Fruit fly (Drosophila melanogaster): ENCODE results near the gene CapaR.

Gene CapaR

dm6 chr3L:21523059-21523836, 38.7 kb downstream of the CapaR start, which contains the start of gene CG7611:
CG7611 (plus strand) TSS chr3L:21523186.
- TF ChIP-seq CG2116 (GFP tag; optimal IDR thresholded peaks at IDR 0.05) (peak; percentile 2), lola (GFP tag; optimal IDR thresholded peaks at IDR 0.05) (no peak), CG13775 (GFP tag; optimal IDR thresholded peaks at IDR 0.05) (no peak), peb (GFP tag; IDR thresholded peaks at IDR 0.05) (no peak), kay (GFP tag; optimal IDR thresholded peaks at IDR 0.05) (no peak), CG5245 (GFP tag; optimal IDR thresholded peaks at IDR 0.05) (no peak), CG17186 (GFP tag; optimal IDR thresholded peaks at IDR 0.05) (peak; percentile 9), B-H1 (GFP tag; IDR thresholded peaks at IDR 0.05) (no peak), CG6175 (GFP tag; IDR thresholded peaks at IDR 0.05) (no peak), trem (tag; optimal IDR thresholded peaks at IDR 0.05) (peak; percentile 52), NFAT (GFP tag; IDR thresholded peaks at IDR 0.05) (no peak), zen2 (GFP tag; IDR thresholded peaks at IDR 0.05; ENCODE audit: partially characterized antibody) (no peak), zfh2 (GFP tag; optimal IDR thresholded peaks at IDR 0.05) (no peak), CoRest (tag; optimal IDR thresholded peaks at IDR 0.05) (no peak), dpn (GFP tag; optimal IDR thresholded peaks at IDR 0.05) (no peak), CG9215 (GFP tag; IDR thresholded peaks at IDR 0.05) (no peak), gro (GFP tag; optimal IDR thresholded peaks at IDR 0.05) (no peak), dmrt11E (tag; optimal IDR thresholded peaks at IDR 0.05) (no peak), CG15073 (GFP tag; optimal IDR thresholded peaks at IDR 0.05) (peak; percentile 61), pros (GFP tag; optimal IDR thresholded peaks at IDR 0.05) (no peak), MBD-R2 (GFP tag; IDR thresholded peaks at IDR 0.05) (peak; percentile 36), pzg (GFP tag; optimal IDR thresholded peaks at IDR 0.05) (peak; percentile 52), CG11247 (GFP tag; IDR thresholded peaks at IDR 0.05) (no peak), Optix (GFP tag; IDR thresholded peaks at IDR 0.05) (no peak), CG7372 (GFP tag; IDR thresholded peaks at IDR 0.05) (no peak), Gug (GFP tag; IDR thresholded peaks at IDR 0.05) (no peak), Max (GFP tag; optimal IDR thresholded peaks at IDR 0.05) (no peak), dimm (GFP tag; IDR thresholded peaks at IDR 0.05) (no peak), CG1832 (GFP tag; optimal IDR thresholded peaks at IDR 0.05) (no peak), sens (GFP tag) (peak; percentile 59), danr (GFP tag; IDR thresholded peaks at IDR 0.05) (no peak), hbn (GFP tag; IDR thresholded peaks at IDR 0.05; ENCODE audit: partially characterized antibody) (peak; percentile 21; the same call in 1 of the 2 replicates), crc (GFP tag; optimal IDR thresholded peaks at IDR 0.05) (no peak), wdn (GFP tag; IDR thresholded peaks at IDR 0.05) (no peak), eyg (GFP tag; optimal IDR thresholded peaks at IDR 0.05) (no peak), ems (GFP tag; optimal IDR thresholded peaks at IDR 0.05) (no peak), crp (GFP tag; optimal IDR thresholded peaks at IDR 0.05) (peak in 1 of 2 experiments; percentile 68), Blimp-1 (GFP tag; optimal IDR thresholded peaks at IDR 0.05) (no peak), Ets97D (GFP tag; optimal IDR thresholded peaks at IDR 0.05) (no peak), CG12659 (GFP tag; optimal IDR thresholded peaks at IDR 0.05) (no peak), Six4 (GFP tag; optimal IDR thresholded peaks at IDR 0.05) (no peak), BEAF-32 (GFP tag; optimal IDR thresholded peaks at IDR 0.05) (peak; percentile 35), CG6689 (GFP tag; IDR thresholded peaks at IDR 0.05) (no peak), CG2129 (GFP tag; IDR thresholded peaks at IDR 0.05; ENCODE audit: partially characterized antibody) (no peak), Mad (GFP tag; optimal IDR thresholded peaks at IDR 0.05) (no peak), yki (optimal IDR thresholded peaks at IDR 0.05) (no peak), CG9609 (GFP tag; optimal IDR thresholded peaks at IDR 0.05) (no peak), CG1603 (tag; optimal IDR thresholded peaks at IDR 0.05) (peak; percentile 29), CG14441 (GFP tag; IDR thresholded peaks at IDR 0.05) (no peak), B-H2 (GFP tag; optimal IDR thresholded peaks at IDR 0.05) (no peak)

All from whole organism, embryonic.